Worm (Caenorhabditis elegans) whole organism, midembryonic: ENCODE results near the gene rpc-1.

ENCODE experiments used
- T22C8.4 ChIP-seq: fragments of 200-800 bp; sonication (Bioruptor generic); IDR thresholded peaks from 2 replicates; pipeline ENCODE4 v1.3.6; 2022; ENCODE audit warnings: missing genetic modification characterization, missing compliant biosample characterization
- cog-1 ChIP-seq: sonication (generic microtip); optimal IDR thresholded peaks from 2 replicates; lab custom pipeline; 2016; ENCODE audit warnings: missing genetic modification characterization, missing compliant biosample characterization
- flt-1 ChIP-seq: fragments of 200-800 bp; sonication (Bioruptor generic); IDR thresholded peaks from 2 replicates; pipeline ENCODE4 v1.3.6; 2022; ENCODE audit warnings: missing genetic modification characterization, missing compliant biosample characterization
- klf-2 ChIP-seq: fragments of 200-800 bp; sonication (Bioruptor generic); conservative IDR thresholded peaks from 2 replicates; pipeline ENCODE4 v1.3.6; 2022; ENCODE audit warnings: missing genetic modification reagents, missing genetic modification characterization, missing compliant biosample characterization
- med-1 ChIP-seq: sonication (generic microtip); optimal IDR thresholded peaks from 2 replicates; lab custom pipeline; 2017; ENCODE audit warnings: missing genetic modification characterization, mild to moderate bottlenecking, missing compliant biosample characterization, antibody characterized with exemption, missing genetic modification reagents; ENCODE audit not compliant: insufficient read depth
- ref-1 ChIP-seq: fragments of 200-800 bp; sonication (Bioruptor generic); conservative IDR thresholded peaks from 2 replicates; pipeline ENCODE4 v1.3.6; 2022; ENCODE audit warnings: missing genetic modification reagents, missing genetic modification characterization, missing compliant biosample characterization
- tab-1 ChIP-seq: fragments of 200-800 bp; sonication (Bioruptor generic); IDR thresholded peaks from 2 replicates; pipeline ENCODE4 v1.3.6; 2022; ENCODE audit warnings: missing genetic modification characterization, missing compliant biosample characterization
- ztf-23 ChIP-seq: fragments of 200-800 bp; sonication (Bioruptor generic); IDR thresholded peaks from 2 replicates; pipeline ENCODE4 v1.3.6; 2022; ENCODE audit warnings: missing genetic modification reagents, missing genetic modification characterization, missing compliant biosample characterization
- ztf-29 ChIP-seq: fragments of 200-800 bp; sonication (Bioruptor generic); IDR thresholded peaks from 2 replicates; pipeline ENCODE4 v1.3.6; 2022; ENCODE audit warnings: missing genetic modification reagents, missing genetic modification characterization, missing compliant biosample characterization

DNA sequence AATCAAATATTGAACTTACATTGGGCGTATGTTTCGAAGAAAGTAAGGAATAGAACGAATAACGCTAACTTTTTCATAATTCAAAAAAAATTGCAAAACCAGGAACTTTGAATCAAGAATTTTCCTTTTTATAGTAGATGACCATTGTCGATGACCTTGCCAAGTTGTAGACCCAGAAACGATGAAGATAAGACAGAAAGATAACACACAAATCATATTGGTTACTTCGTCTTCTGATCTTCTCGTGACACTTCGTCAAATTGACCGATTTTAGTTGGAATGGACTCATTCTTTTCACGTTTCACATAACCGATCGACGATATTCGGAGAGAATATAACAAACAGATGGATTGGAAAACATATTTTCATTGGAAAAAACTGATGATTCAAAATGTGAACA lies 33.8 kb downstream of the rpc-1 start, which contains the start of gene grsp-3:
- no peak for TF ChIP-seq cog-1 (tag; lab: Kevin White, UChicago)
- no peak for TF ChIP-seq flt-1
- TF ChIP-seq tab-1 (GFP tag; lab: Robert Waterston, UW), result no peak
- no peak for TF ChIP-seq klf-2
- TF ChIP-seq ref-1, result no peak
- no peak for TF ChIP-seq ztf-23
- no peak for TF ChIP-seq ztf-29
- no peak for TF ChIP-seq T22C8.4
- no peak for TF ChIP-seq med-1 (GFP tag; lab: Kevin White, UChicago)
